Fruit fly (Drosophila melanogaster) whole organism, embryonic: ENCODE measurements around the gene Atg14.

Experiments
- Bgb ChIP-seq: fragments of 200-800 bp; sonication (Bioruptor generic); IDR thresholded peaks from 2 replicates; pipeline ENCODE4 v1.3.6; 2022; ENCODE audit warnings: missing biosample characterization, missing genetic modification characterization; ENCODE audit not compliant: partially characterized antibody
- Bteb2 ChIP-seq: fragments of 200-800 bp; sonication (Bioruptor generic); optimal IDR thresholded peaks from 2 replicates; lab custom pipeline; 2016; ENCODE audit warnings: missing biosample characterization, missing genetic modification characterization
- C15 ChIP-seq: fragments of 200-800 bp; sonication (Bioruptor generic); IDR thresholded peaks from 3 replicates; pipeline ENCODE4 v1.3.6; 2022; ENCODE audit warnings: missing biosample characterization, missing genetic modification characterization
- CG10565 ChIP-seq: fragments of 200-800 bp; sonication (Bioruptor generic); optimal IDR thresholded peaks from 3 replicates; lab custom pipeline; 2016; ENCODE audit warnings: missing biosample characterization, mild to moderate bottlenecking, missing genetic modification characterization
- CG12071 ChIP-seq: fragments of 200-800 bp; sonication (Bioruptor generic); optimal IDR thresholded peaks from 3 replicates; lab custom pipeline; 2018; ENCODE audit warnings: missing biosample characterization, mild to moderate bottlenecking, missing genetic modification characterization
- CG12219 ChIP-seq: fragments of 200-800 bp; sonication (Bioruptor generic); optimal IDR thresholded peaks from 3 replicates; lab custom pipeline; 2018; ENCODE audit warnings: missing biosample characterization, mild to moderate bottlenecking, missing genetic modification characterization
- CG16863 ChIP-seq: fragments of 200-800 bp; sonication (Bioruptor generic); optimal IDR thresholded peaks from 3 replicates; lab custom pipeline; 2016; ENCODE audit warnings: missing biosample characterization, missing genetic modification characterization
- CG2116 ChIP-seq: fragments of 200-800 bp; sonication (Bioruptor generic); optimal IDR thresholded peaks from 3 replicates; lab custom pipeline; 2018; ENCODE audit warnings: missing biosample characterization, mild to moderate bottlenecking, missing genetic modification characterization
- CG31365 ChIP-seq: fragments of 200-800 bp; sonication (Bioruptor generic); optimal IDR thresholded peaks from 2 replicates; lab custom pipeline; 2018; ENCODE audit warnings: missing biosample characterization, mild to moderate bottlenecking, missing genetic modification characterization
- CG34376 ChIP-seq: fragments of 200-800 bp; sonication (Bioruptor generic); optimal IDR thresholded peaks from 2 replicates; lab custom pipeline; 2018; ENCODE audit warnings: missing biosample characterization, mild to moderate bottlenecking, missing genetic modification characterization
- CG4617 ChIP-seq: fragments of 200-800 bp; sonication (Bioruptor generic); optimal IDR thresholded peaks from 3 replicates; lab custom pipeline; 2016; ENCODE audit warnings: missing biosample characterization, missing genetic modification characterization, borderline replicate concordance
- CG6683 ChIP-seq: fragments of 200-800 bp; sonication (Bioruptor generic); optimal IDR thresholded peaks from 2 replicates; lab custom pipeline; 2017; ENCODE audit warnings: missing biosample characterization, mild to moderate bottlenecking, missing genetic modification characterization, missing genetic modification reagents
- CG7987 ChIP-seq: fragments of 200-800 bp; sonication (Bioruptor generic); optimal IDR thresholded peaks from 2 replicates; lab custom pipeline; 2018; ENCODE audit warnings: missing biosample characterization, mild to moderate bottlenecking, missing genetic modification characterization, moderate library complexity
- CG8388 ChIP-seq: fragments of 200-800 bp; sonication (Bioruptor generic); optimal IDR thresholded peaks from 2 replicates; lab custom pipeline; 2019; ENCODE audit warnings: missing biosample characterization, mild to moderate bottlenecking, missing genetic modification characterization, moderate library complexity
- CG8478 ChIP-seq: fragments of >200 bp; optimal IDR thresholded peaks from 2 replicates; lab custom pipeline; 2018
- CG9609 ChIP-seq: fragments of 200-800 bp; sonication (Bioruptor generic); optimal IDR thresholded peaks from 3 replicates; lab custom pipeline; 2016; ENCODE audit warnings: missing biosample characterization, missing genetic modification characterization
- CHES-1-like ChIP-seq: fragments of 200-800 bp; sonication (Bioruptor generic); optimal IDR thresholded peaks from 2 replicates; lab custom pipeline; 2016; ENCODE audit warnings: missing biosample characterization, missing genetic modification characterization
- CrebB ChIP-seq: fragments of 200-800 bp; sonication (Bioruptor generic); optimal IDR thresholded peaks from 3 replicates; lab custom pipeline; 2018; ENCODE audit warnings: missing biosample characterization, mild to moderate bottlenecking, missing genetic modification characterization
- Deaf1 ChIP-seq: fragments of 200-800 bp; optimal IDR thresholded peaks from 3 replicates; lab custom pipeline; 2019; ENCODE audit warnings: missing biosample characterization, mild to moderate bottlenecking, missing genetic modification characterization, moderate library complexity
- ERR ChIP-seq: fragments of 200-800 bp; sonication (Bioruptor generic); optimal IDR thresholded peaks from 2 replicates; lab custom pipeline; 2016; ENCODE audit warnings: missing biosample characterization, missing genetic modification characterization
- Ets97D ChIP-seq: fragments of 200-800 bp; sonication (Bioruptor generic); optimal IDR thresholded peaks from 3 replicates; lab custom pipeline; 2016; ENCODE audit warnings: missing biosample characterization, missing genetic modification characterization
- HLH4C ChIP-seq: fragments of 200-800 bp; sonication (Bioruptor generic); IDR thresholded peaks from 3 replicates; pipeline ENCODE4 v1.3.6; 2022; ENCODE audit warnings: missing biosample characterization, missing genetic modification characterization; ENCODE audit not compliant: partially characterized antibody
- HmgZ ChIP-seq: fragments of 200-800 bp; sonication (Bioruptor generic); optimal IDR thresholded peaks from 2 replicates; lab custom pipeline; 2018; ENCODE audit warnings: missing biosample characterization, mild to moderate bottlenecking, missing genetic modification characterization
- Hr39 ChIP-seq: fragments of >200 bp; optimal IDR thresholded peaks from 2 replicates; lab custom pipeline; 2017
- Pdp1 ChIP-seq, 2 experiments: fragments of 200-800 bp; sonication (Bioruptor generic); optimal IDR thresholded peaks; 3 replicates each; lab custom pipeline; 2016; ENCODE audit warnings: missing biosample characterization in 2 of 2, missing genetic modification characterization in 2 of 2, mild to moderate bottlenecking in 1 of 2, moderate library complexity in 1 of 2
- Scr ChIP-seq: fragments of 200-800 bp; sonication (Bioruptor generic); IDR thresholded peaks from 2 replicates; pipeline ENCODE4 v1.3.6; 2022; ENCODE audit warnings: missing biosample characterization, missing genetic modification characterization; ENCODE audit not compliant: partially characterized antibody
- Xbp1 ChIP-seq: fragments of 200-800 bp; sonication (Bioruptor generic); optimal IDR thresholded peaks from 3 replicates; lab custom pipeline; 2016; ENCODE audit warnings: missing biosample characterization, mild to moderate bottlenecking, missing genetic modification characterization
- az2 ChIP-seq: fragments of 200-800 bp; sonication (Bioruptor generic); optimal IDR thresholded peaks from 3 replicates; lab custom pipeline; 2016; ENCODE audit warnings: missing biosample characterization, missing genetic modification characterization
- crol ChIP-seq: fragments of 200-800 bp; sonication (Bioruptor generic); IDR thresholded peaks from 2 replicates; pipeline ENCODE4 v1.3.6; 2022; ENCODE audit warnings: missing biosample characterization, missing genetic modification characterization
- crp ChIP-seq, 2 experiments: fragments of 200-800 bp; sonication (Bioruptor generic); optimal IDR thresholded peaks; 2 replicates in 1 of 2; 3 replicates in 1 of 2; lab custom pipeline; 2017; ENCODE audit warnings: missing biosample characterization in 2 of 2, missing genetic modification characterization in 2 of 2, mild to moderate bottlenecking in 1 of 2, moderate library complexity in 1 of 2
- cwo ChIP-seq: fragments of 200-800 bp; sonication (Bioruptor generic); optimal IDR thresholded peaks from 3 replicates; lab custom pipeline; 2017; ENCODE audit warnings: missing biosample characterization, missing genetic modification characterization, mild to moderate bottlenecking, moderate library complexity, missing genetic modification reagents
- exex ChIP-seq: fragments of 200-800 bp; sonication (Bioruptor generic); optimal IDR thresholded peaks from 4 replicates; lab custom pipeline; 2018; ENCODE audit warnings: missing biosample characterization, mild to moderate bottlenecking, missing genetic modification characterization, moderate library complexity
- ftz-f1 ChIP-seq: fragments of 200-800 bp; sonication (Bioruptor generic); optimal IDR thresholded peaks from 2 replicates; lab custom pipeline; 2016; ENCODE audit warnings: missing biosample characterization, missing genetic modification characterization
- gce ChIP-seq: fragments of 200-800 bp; sonication (Bioruptor generic); IDR thresholded peaks from 3 replicates; pipeline ENCODE4 v1.3.6; 2022; ENCODE audit warnings: missing biosample characterization, missing genetic modification characterization
- klu ChIP-seq: fragments of 200-800 bp; sonication (Bioruptor generic); IDR thresholded peaks from 2 replicates; pipeline ENCODE4 v1.3.6; 2022; ENCODE audit warnings: missing biosample characterization, missing genetic modification characterization
- mirr ChIP-seq: fragments of 200-800 bp; sonication (Bioruptor generic); optimal IDR thresholded peaks from 3 replicates; lab custom pipeline; 2018; ENCODE audit warnings: missing biosample characterization, mild to moderate bottlenecking, missing genetic modification characterization
- seq ChIP-seq: fragments of 200-800 bp; sonication (Bioruptor generic); IDR thresholded peaks from 2 replicates; pipeline ENCODE4 v1.3.6; 2022; ENCODE audit warnings: missing biosample characterization, missing genetic modification characterization
- sug ChIP-seq: fragments of 200-800 bp; optimal IDR thresholded peaks from 2 replicates; lab custom pipeline; 2019; ENCODE audit warnings: missing biosample characterization, mild to moderate bottlenecking, missing genetic modification characterization, moderate library complexity

Atg14 gene

dm6 chr3R:29112398-29113150 lies 3.6 kb upstream of the Atg14 start, which contains the start of the genes alpha-Man-Ib and Pdhb (continued):
- TF ChIP-seq CG12071 (GFP tag; lab: Kevin White, UChicago) (no peak), Xbp1 (GFP tag; lab: Kevin White, UChicago) (peak; percentile 87), CG16863 (peak; percentile 45), az2 (peak; percentile 77), Hr39 (lab: Kevin White, UChicago) (no peak), C15 (GFP tag; lab: Robert Waterston, UW) (no peak), CG2116 (GFP tag; lab: Kevin White, UChicago) (peak; percentile 93), CG8388 (GFP tag; lab: Kevin White, UChicago) (peak; percentile 67), Bteb2 (GFP tag; lab: Kevin White, UChicago) (no peak), CG4617 (GFP tag; lab: Kevin White, UChicago) (peak; percentile 90), CG31365 (tag; lab: Kevin White, UChicago) (no peak), CrebB (tag; lab: Kevin White, UChicago) (peak; percentile 45), HLH4C (no peak), klu (peak; percentile 76), seq (peak; percentile 54; the same call in 1 of the 2 replicates), CG12219 (peak; percentile 6), Scr (GFP tag; lab: Robert Waterston, UW) (peak; percentile 37; the same call in 1 of the 2 replicates), CG6683 (peak; percentile 42), Ets97D (GFP tag; lab: Kevin White, UChicago) (peak; percentile 61), CG10565 (GFP tag; lab: Kevin White, UChicago) (no peak)

dm6 chr3R:29113392-29113791 lies 2.8 kb upstream of the Atg14 start:
- TF ChIP-seq sug (tag; lab: Kevin White, UChicago) = peak; percentile 42
- TF ChIP-seq Pdp1 (GFP tag; optimal IDR thresholded peaks at IDR 0.05; lab: Kevin White, UChicago) = peak in 1 of 2 experiments; percentile 97
- peak; percentile 6 for TF ChIP-seq cwo (GFP tag; lab: Kevin White, UChicago)
- TF ChIP-seq CG8478 (lab: Kevin White, UChicago) = peak; percentile 57
- TF ChIP-seq CHES-1-like (GFP tag; lab: Kevin White, UChicago) = no peak
- peak in 1 of 2 experiments; percentile 3 for TF ChIP-seq crp (GFP tag; optimal IDR thresholded peaks at IDR 0.05; lab: Kevin White, UChicago)
- TF ChIP-seq CG9609 (GFP tag; lab: Kevin White, UChicago) = no peak
- TF ChIP-seq gce (GFP tag; lab: Robert Waterston, UW) = no peak
- TF ChIP-seq crol (GFP tag; lab: Robert Waterston, UW) = peak; percentile 68
- 0 out of 2 replicates have a peak, but pooled peaks have one; percentile 10 for TF ChIP-seq Bgb (GFP tag; lab: Robert Waterston, UW)
- TF ChIP-seq ERR (GFP tag; lab: Kevin White, UChicago) = peak; percentile 31
- no peak for TF ChIP-seq HmgZ (tag; lab: Kevin White, UChicago)
- TF ChIP-seq mirr (GFP tag; lab: Kevin White, UChicago) = peak; percentile 69
- peak; percentile 62 for TF ChIP-seq exex (tag; lab: Kevin White, UChicago)
- TF ChIP-seq Deaf1 = peak; percentile 56
- peak; percentile 52 for TF ChIP-seq ftz-f1 (GFP tag; lab: Kevin White, UChicago)
- TF ChIP-seq CG34376 (GFP tag; lab: Kevin White, UChicago) = peak; percentile 72
- peak; percentile 77 for TF ChIP-seq CG7987 (GFP tag; lab: Kevin White, UChicago)
- TF ChIP-seq, all 482 proteins: peak for 14
